Fruit fly (Drosophila melanogaster): ENCODE data around the gene pdgy.

Gene pdgy

dm6 chrX:14952097-14952844 lies 1.1 kb downstream of the pdgy start (continued):
- TF ChIP-seq psq (GFP tag; optimal IDR thresholded peaks at IDR 0.05) (no peak), CG13624 (GFP tag; optimal IDR thresholded peaks at IDR 0.05) (no peak), CG10267 (tag; optimal IDR thresholded peaks at IDR 0.05) (peak; percentile 42), lbe (GFP tag; optimal IDR thresholded peaks at IDR 0.05) (peak; percentile 32), vfl (GFP tag; optimal IDR thresholded peaks at IDR 0.05) (no peak), ken (GFP tag; IDR thresholded peaks at IDR 0.05) (peak; percentile 58; the same call in 1 of the 3 replicates), chinmo (GFP tag; IDR thresholded peaks at IDR 0.05; ENCODE audit: partially characterized antibody) (no peak), sr (GFP tag; IDR thresholded peaks at IDR 0.05) (0 out of 3 replicates have a peak, but pooled peaks have one; percentile 27), toy (GFP tag; IDR thresholded peaks at IDR 0.05) (no peak), CG9609 (GFP tag; optimal IDR thresholded peaks at IDR 0.05) (peak; percentile 10), GATAe (GFP tag; conservative IDR thresholded peaks at IDR 0.05) (no peak), CG5245 (GFP tag; optimal IDR thresholded peaks at IDR 0.05) (peak; percentile 10), CG30403 (GFP tag; optimal IDR thresholded peaks at IDR 0.05) (peak; percentile 57), Nf-YB (GFP tag; optimal IDR thresholded peaks at IDR 0.05) (peak; percentile 29), CG15601 (tag; optimal IDR thresholded peaks at IDR 0.05) (peak; percentile 34), Hr51 (GFP tag; optimal IDR thresholded peaks at IDR 0.05) (peak in 1 of 2 experiments; percentile 70), TFAM (GFP tag; optimal IDR thresholded peaks at IDR 0.05) (no peak), CG7556 (GFP tag; optimal IDR thresholded peaks at IDR 0.05) (peak; percentile 49), Side (GFP tag; optimal IDR thresholded peaks at IDR 0.05) (no peak), Chrac-16 (GFP tag; optimal IDR thresholded peaks at IDR 0.05) (peak; percentile 49), rib (GFP tag; IDR thresholded peaks at IDR 0.05) (no peak), dmrt99B (tag; optimal IDR thresholded peaks at IDR 0.05) (peak; percentile 66), NC2β (GFP tag; optimal IDR thresholded peaks at IDR 0.05) (peak; percentile 12), pb (GFP tag; optimal IDR thresholded peaks at IDR 0.05) (no peak), CG8924 (tag; optimal IDR thresholded peaks at IDR 0.05) (peak; percentile 38), vnd (GFP tag; IDR thresholded peaks at IDR 0.05; ENCODE audit: partially characterized antibody) (no peak), CG4360 (GFP tag; IDR thresholded peaks at IDR 0.05) (no peak), sens (GFP tag) (peak; percentile 90), onecut (GFP tag; IDR thresholded peaks at IDR 0.05) (peak; percentile 12; the same call in 1 of the 2 replicates), CG10321 (GFP tag; IDR thresholded peaks at IDR 0.05) (no peak), fd64A (GFP tag; optimal IDR thresholded peaks at IDR 0.05) (peak; percentile 51), CG17829 (tag; optimal IDR thresholded peaks at IDR 0.05) (peak; percentile 51), CG4424 (GFP tag; optimal IDR thresholded peaks at IDR 0.05) (peak; percentile 43), nmo (GFP tag; optimal IDR thresholded peaks at IDR 0.05) (peak; percentile 56), CG12391 (tag; optimal IDR thresholded peaks at IDR 0.05) (peak; percentile 58), hb (GFP tag; IDR thresholded peaks at IDR 0.05; ENCODE audit: partially characterized antibody) (no peak), Optix (GFP tag; IDR thresholded peaks at IDR 0.05) (peak; percentile 54; the same call in 2 of the 3 replicates), Lim3 (GFP tag; IDR thresholded peaks at IDR 0.05) (no peak), CG13287 (GFP tag; IDR thresholded peaks at IDR 0.05; ENCODE audit: partially characterized antibody) (no peak), tna (GFP tag; IDR thresholded peaks at IDR 0.05; ENCODE audit: partially characterized antibody) (no peak), CG6813 (GFP tag; optimal IDR thresholded peaks at IDR 0.05) (no peak), sna (GFP tag; IDR thresholded peaks at IDR 0.05; ENCODE audit: partially characterized antibody) (no peak), Deaf1 (tag; optimal IDR thresholded peaks at IDR 0.05) (no peak), kah (GFP tag; optimal IDR thresholded peaks at IDR 0.05) (no peak), dpn (GFP tag; optimal IDR thresholded peaks at IDR 0.05) (peak in 1 of 2 experiments; percentile 63), Drgx (GFP tag; IDR thresholded peaks at IDR 0.05) (peak; percentile 90), CG16779 (GFP tag; IDR thresholded peaks at IDR 0.05) (no peak), sc (optimal IDR thresholded peaks at IDR 0.05) (no peak), sc (GFP tag; optimal IDR thresholded peaks at IDR 0.05) (no peak)

Data from whole organism, embryonic.